Fruit fly (Drosophila melanogaster) whole organism, embryonic: ENCODE measurements around the gene Ret.
A peak's percentile ranks its signal among the peaks of the same experiment; 100 is the strongest.

Source experiments
- Abd-B ChIP-seq: fragments of 200-800 bp; sonication (Bioruptor generic); optimal IDR thresholded peaks from 2 replicates; lab custom pipeline; 2018; ENCODE audit warnings: missing biosample characterization, mild to moderate bottlenecking, missing genetic modification characterization, moderate library complexity
- CG10959 ChIP-seq: fragments of 200-800 bp; sonication (Bioruptor generic); IDR thresholded peaks from 2 replicates; pipeline ENCODE4 v1.3.6; 2022; ENCODE audit warnings: missing biosample characterization, missing genetic modification characterization
- CG11398 ChIP-seq: fragments of 200-800 bp; sonication (Bioruptor generic); optimal IDR thresholded peaks from 2 replicates; lab custom pipeline; 2016; ENCODE audit warnings: missing biosample characterization, missing genetic modification characterization
- CG12219 ChIP-seq: fragments of 200-800 bp; sonication (Bioruptor generic); optimal IDR thresholded peaks from 3 replicates; lab custom pipeline; 2018; ENCODE audit warnings: missing biosample characterization, mild to moderate bottlenecking, missing genetic modification characterization
- CG13624 ChIP-seq: fragments of 200-800 bp; sonication (Bioruptor generic); optimal IDR thresholded peaks from 2 replicates; lab custom pipeline; 2016; ENCODE audit warnings: missing biosample characterization, missing genetic modification characterization
- CG14441 ChIP-seq: fragments of 200-800 bp; sonication (Bioruptor generic); IDR thresholded peaks from 2 replicates; pipeline ENCODE4 v1.3.6; 2022; ENCODE audit warnings: missing biosample characterization, missing genetic modification characterization
- CG15269 ChIP-seq: fragments of 200-800 bp; sonication (Bioruptor generic); optimal IDR thresholded peaks from 2 replicates; lab custom pipeline; 2018; ENCODE audit warnings: missing biosample characterization, mild to moderate bottlenecking, missing genetic modification characterization, moderate library complexity
- CG1529 ChIP-seq: fragments of 200-800 bp; sonication (Bioruptor generic); optimal IDR thresholded peaks from 3 replicates; lab custom pipeline; 2018; ENCODE audit warnings: missing biosample characterization, missing genetic modification characterization
- CG17912 ChIP-seq: fragments of 200-800 bp; sonication (Bioruptor generic); optimal IDR thresholded peaks from 2 replicates; lab custom pipeline; 2018; ENCODE audit warnings: missing biosample characterization, mild to moderate bottlenecking, missing genetic modification characterization
- CG18011 ChIP-seq: fragments of 200-800 bp; sonication (Bioruptor generic); optimal IDR thresholded peaks from 2 replicates; lab custom pipeline; 2017; ENCODE audit warnings: missing biosample characterization, missing genetic modification characterization, mild to moderate bottlenecking, moderate library complexity, missing genotype
- CG2129 ChIP-seq: fragments of 200-800 bp; sonication (Bioruptor generic); IDR thresholded peaks from 2 replicates; pipeline ENCODE4 v1.3.6; 2022; ENCODE audit warnings: missing biosample characterization, missing genetic modification characterization; ENCODE audit not compliant: partially characterized antibody
- CG30020 ChIP-seq: fragments of 200-800 bp; optimal IDR thresholded peaks from 2 replicates; lab custom pipeline; 2019; ENCODE audit warnings: missing biosample characterization, mild to moderate bottlenecking, missing genetic modification characterization, moderate library complexity
- CG4282 ChIP-seq: fragments of 200-800 bp; sonication (Bioruptor generic); optimal IDR thresholded peaks from 2 replicates; lab custom pipeline; 2016; ENCODE audit warnings: missing biosample characterization, missing genetic modification characterization
- CG6683 ChIP-seq: fragments of 200-800 bp; sonication (Bioruptor generic); optimal IDR thresholded peaks from 2 replicates; lab custom pipeline; 2017; ENCODE audit warnings: missing biosample characterization, mild to moderate bottlenecking, missing genetic modification characterization, missing genetic modification reagents
- Camta ChIP-seq: fragments of 200-800 bp; sonication (Bioruptor generic); optimal IDR thresholded peaks from 2 replicates; lab custom pipeline; 2016; ENCODE audit warnings: missing biosample characterization, missing genetic modification characterization
- Chrac-16 ChIP-seq: fragments of 200-800 bp; sonication (Bioruptor generic); optimal IDR thresholded peaks from 3 replicates; lab custom pipeline; 2016; ENCODE audit warnings: missing biosample characterization, missing genetic modification characterization
- Hey ChIP-seq: fragments of 200-800 bp; sonication (Bioruptor generic); optimal IDR thresholded peaks from 3 replicates; lab custom pipeline; 2018; ENCODE audit warnings: missing biosample characterization, mild to moderate bottlenecking, missing genetic modification characterization
- NC2β ChIP-seq: fragments of 200-800 bp; sonication (Bioruptor generic); optimal IDR thresholded peaks from 2 replicates; lab custom pipeline; 2016; ENCODE audit warnings: missing biosample characterization, missing genetic modification characterization
- NFAT ChIP-seq: fragments of 200-800 bp; sonication (Bioruptor generic); IDR thresholded peaks from 2 replicates; pipeline ENCODE4 v1.3.6; 2022; ENCODE audit warnings: missing biosample characterization, missing genetic modification characterization
- NfI ChIP-seq: fragments of 200-800 bp; sonication (Bioruptor generic); optimal IDR thresholded peaks from 3 replicates; lab custom pipeline; 2018; ENCODE audit warnings: missing biosample characterization, mild to moderate bottlenecking, missing genetic modification characterization, moderate library complexity
- Oaz ChIP-seq: fragments of 200-800 bp; sonication (Bioruptor generic); IDR thresholded peaks from 2 replicates; pipeline ENCODE4 v1.3.6; 2022; ENCODE audit warnings: missing biosample characterization, missing genetic modification characterization
- Sin3A ChIP-seq: fragments of >200 bp; optimal IDR thresholded peaks from 2 replicates; lab custom pipeline; 2018
- TFAM ChIP-seq: fragments of 200-800 bp; sonication (Bioruptor generic); optimal IDR thresholded peaks from 2 replicates; lab custom pipeline; 2017; ENCODE audit warnings: missing biosample characterization, missing genetic modification characterization, inconsistent platforms
- al ChIP-seq: fragments of 200-800 bp; sonication (Bioruptor generic); IDR thresholded peaks from 2 replicates; pipeline ENCODE4 v1.3.6; 2022; ENCODE audit warnings: missing biosample characterization, missing genetic modification characterization
- aop ChIP-seq: fragments of 200-800 bp; sonication (Bioruptor generic); IDR thresholded peaks from 2 replicates; pipeline ENCODE4 v1.3.6; 2022; ENCODE audit warnings: missing biosample characterization, missing genetic modification characterization
- ap ChIP-seq: fragments of 200-800 bp; sonication (Bioruptor generic); IDR thresholded peaks from 2 replicates; pipeline ENCODE4 v1.3.6; 2022; ENCODE audit warnings: missing biosample characterization, missing genetic modification characterization
- ara ChIP-seq: fragments of 200-800 bp; sonication (Bioruptor generic); IDR thresholded peaks from 2 replicates; pipeline ENCODE4 v1.3.6; 2022; ENCODE audit warnings: missing biosample characterization, missing genetic modification characterization
- bcd ChIP-seq: fragments of 200-800 bp; sonication (Bioruptor generic); optimal IDR thresholded peaks from 2 replicates; lab custom pipeline; 2017; ENCODE audit warnings: missing biosample characterization, mild to moderate bottlenecking, missing genetic modification characterization
- cad ChIP-seq: fragments of >200 bp; optimal IDR thresholded peaks from 2 replicates; lab custom pipeline; 2017; ENCODE audit warnings: missing biosample characterization, missing genetic modification characterization
- dan ChIP-seq: fragments of 200-800 bp; sonication (Bioruptor generic); IDR thresholded peaks from 2 replicates; pipeline ENCODE4 v1.3.6; 2022; ENCODE audit warnings: missing biosample characterization, missing genetic modification characterization
- dmrt11E ChIP-seq: fragments of 200-800 bp; sonication (Bioruptor generic); optimal IDR thresholded peaks from 3 replicates; lab custom pipeline; 2018; ENCODE audit warnings: missing biosample characterization, mild to moderate bottlenecking, missing genetic modification characterization, moderate library complexity
- dmrt99B ChIP-seq: fragments of 200-800 bp; sonication (Bioruptor generic); optimal IDR thresholded peaks from 2 replicates; lab custom pipeline; 2018; ENCODE audit warnings: missing biosample characterization, mild to moderate bottlenecking, missing genetic modification characterization, moderate library complexity
- emc ChIP-seq: fragments of 200-800 bp; sonication (Bioruptor generic); optimal IDR thresholded peaks from 2 replicates; lab custom pipeline; 2016; ENCODE audit warnings: missing biosample characterization, missing genetic modification characterization
- fd3F ChIP-seq: fragments of 200-800 bp; sonication (Bioruptor generic); optimal IDR thresholded peaks from 2 replicates; lab custom pipeline; 2018; ENCODE audit warnings: missing biosample characterization, mild to moderate bottlenecking, missing genetic modification characterization, moderate library complexity
- fu2 ChIP-seq: fragments of 200-800 bp; sonication (Bioruptor generic); optimal IDR thresholded peaks from 2 replicates; lab custom pipeline; 2016; ENCODE audit warnings: missing biosample characterization, missing genetic modification characterization
- gt ChIP-seq: fragments of 200-800 bp; sonication (Bioruptor generic); IDR thresholded peaks from 2 replicates; pipeline ENCODE4 v1.3.6; 2022; ENCODE audit warnings: missing biosample characterization, missing genetic modification characterization
- hkb ChIP-seq, 2 experiments: fragments of 200-800 bp in 1 of 2; fragments of >200 bp in 1 of 2; sonication (Bioruptor generic) in 1 of 2; IDR thresholded peaks in 1 of 2; optimal IDR thresholded peaks in 1 of 2; 2 replicates each; pipeline versions ENCODE4 v1.3.6 to Lab custom; 2017 to 2022; ENCODE audit warnings: missing biosample characterization in 1 of 2, missing genetic modification characterization in 1 of 2
- jing ChIP-seq: fragments of 200-800 bp; sonication (Bioruptor generic); optimal IDR thresholded peaks from 2 replicates; lab custom pipeline; 2018; ENCODE audit warnings: missing biosample characterization, mild to moderate bottlenecking, missing genetic modification characterization
- nom ChIP-seq: fragments of 200-800 bp; sonication (Bioruptor generic); optimal IDR thresholded peaks from 2 replicates; lab custom pipeline; 2017; ENCODE audit warnings: missing biosample characterization, missing genetic modification characterization, mild to moderate bottlenecking, moderate library complexity, missing genetic modification reagents
- pan ChIP-seq, 4 experiments: fragments of >200 bp in 3 of 4; fragments of 200-800 bp in 1 of 4; sonication (Bioruptor generic) in 1 of 4; optimal IDR thresholded peaks in 3 of 4; IDR thresholded peaks in 1 of 4; 2 replicates each; pipeline versions ENCODE4 v1.3.6 to Lab custom; 2017 to 2022; ENCODE audit warnings: missing biosample characterization in 2 of 4, missing genetic modification characterization in 2 of 4, mixed read lengths in 1 of 4
- pb ChIP-seq: fragments of 200-800 bp; sonication (Bioruptor generic); optimal IDR thresholded peaks from 3 replicates; lab custom pipeline; 2016; ENCODE audit warnings: missing biosample characterization, missing genetic modification characterization
- prd ChIP-seq, 3 experiments: fragments of >200 bp in 2 of 3; fragments of 200-800 bp in 1 of 3; sonication (Bioruptor generic) in 1 of 3; optimal IDR thresholded peaks in 2 of 3; IDR thresholded peaks in 1 of 3; 2 replicates in 2 of 3; 3 replicates in 1 of 3; pipeline versions ENCODE4 v1.3.6 to Lab custom; 2017 to 2022; ENCODE audit warnings: missing biosample characterization in 1 of 3, missing genetic modification characterization in 1 of 3
- run ChIP-seq: fragments of 200-800 bp; sonication (Bioruptor generic); optimal IDR thresholded peaks from 3 replicates; lab custom pipeline; 2018; ENCODE audit warnings: missing biosample characterization, mild to moderate bottlenecking, missing genetic modification characterization
- sens-2 ChIP-seq: fragments of 200-800 bp; sonication (Bioruptor generic); IDR thresholded peaks from 2 replicates; pipeline ENCODE4 v1.3.6; 2022; ENCODE audit warnings: missing biosample characterization, missing genetic modification characterization
- sqz ChIP-seq: fragments of 200-800 bp; sonication (Bioruptor generic); optimal IDR thresholded peaks from 3 replicates; lab custom pipeline; 2018; ENCODE audit warnings: missing biosample characterization, mild to moderate bottlenecking, missing genetic modification characterization
- ssp ChIP-seq: fragments of 200-800 bp; sonication (Bioruptor generic); IDR thresholded peaks from 2 replicates; pipeline ENCODE4 v1.3.6; 2022; ENCODE audit warnings: missing biosample characterization, missing genetic modification characterization
- tap ChIP-seq: fragments of 200-800 bp; optimal IDR thresholded peaks from 3 replicates; lab custom pipeline; 2019; ENCODE audit warnings: missing biosample characterization, mild to moderate bottlenecking, missing genetic modification characterization, moderate library complexity
- tio ChIP-seq: fragments of 200-800 bp; sonication (Bioruptor generic); optimal IDR thresholded peaks from 2 replicates; lab custom pipeline; 2017; ENCODE audit warnings: missing biosample characterization, missing genetic modification characterization, inconsistent platforms
- z ChIP-seq: fragments of 200-800 bp; sonication (Bioruptor generic); IDR thresholded peaks from 3 replicates; pipeline ENCODE4 v1.3.6; 2022; ENCODE audit warnings: missing biosample characterization, missing genetic modification characterization
- zen ChIP-seq: fragments of 200-800 bp; sonication (Bioruptor generic); optimal IDR thresholded peaks from 3 replicates; lab custom pipeline; 2018; ENCODE audit warnings: missing biosample characterization, mild to moderate bottlenecking, missing genetic modification characterization, moderate library complexity

Gene Ret

DNA sequence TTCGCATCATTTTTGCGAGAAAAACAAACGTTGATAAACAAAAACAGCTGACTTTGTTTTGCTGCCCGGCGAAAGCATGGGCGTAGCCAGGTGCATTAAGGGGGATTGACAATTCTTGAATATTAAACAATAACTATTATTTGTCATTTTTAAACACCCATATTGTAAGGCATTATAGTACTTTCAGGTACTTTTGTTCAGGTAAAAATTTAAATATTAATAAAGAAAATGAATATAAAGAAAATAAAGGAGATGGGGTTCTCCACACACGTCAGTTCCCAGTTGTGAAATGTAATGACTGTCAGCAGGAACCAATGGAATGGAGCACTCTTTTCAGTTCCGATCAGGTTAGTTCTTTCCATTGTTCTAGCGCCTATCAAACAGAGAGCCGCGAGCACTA, 40.0 kb downstream of the Ret start, which contains the start of the genes Coq3 and Pld3 (continued):
- no peak for TF ChIP-seq cad
- TF ChIP-seq bcd (GFP tag; lab: Kevin White, UChicago) = peak; percentile 80
- TF ChIP-seq NFAT (GFP tag; lab: Robert Waterston, UW) = peak; percentile 80
- peak; percentile 72 for TF ChIP-seq zen (tag; lab: Kevin White, UChicago)
- TF ChIP-seq nom (GFP tag; lab: Kevin White, UChicago) = peak; percentile 86
- peak; percentile 66 for TF ChIP-seq fd3F
- peak; percentile 81 for TF ChIP-seq sens-2 (GFP tag; lab: Robert Waterston, UW)
- TF ChIP-seq Sin3A (lab: Kevin White, UChicago) = no peak
- no peak for TF ChIP-seq CG4282
- peak; percentile 56 for TF ChIP-seq CG12219
- TF ChIP-seq prd (optimal IDR thresholded peaks at IDR 0.05; lab: Kevin White, UChicago) = no peak
- TF ChIP-seq prd (GFP tag; IDR thresholded peaks at IDR 0.05; lab: Robert Waterston, UW) = peak; percentile 85
- TF ChIP-seq Oaz = 0 out of 2 replicates have a peak, but pooled peaks have one; percentile 20
- no peak for TF ChIP-seq CG11398
- peak; percentile 48 for TF ChIP-seq ssp (GFP tag; lab: Robert Waterston, UW)
- peak; percentile 59 for TF ChIP-seq Camta (GFP tag; lab: Kevin White, UChicago)
- peak; percentile 84 for TF ChIP-seq NfI (GFP tag; lab: Kevin White, UChicago)
- peak; percentile 77 for TF ChIP-seq tio
- no peak for TF ChIP-seq z (GFP tag; lab: Robert Waterston, UW)
- peak; percentile 76 for TF ChIP-seq Chrac-16 (GFP tag; lab: Kevin White, UChicago)
- TF ChIP-seq CG15269 = peak; percentile 84
- TF ChIP-seq CG30020 (tag; lab: Kevin White, UChicago) = peak; percentile 90
- TF ChIP-seq aop (GFP tag; lab: Robert Waterston, UW) = peak; percentile 63; the same call in 1 of the 2 replicates
- no peak for TF ChIP-seq pan (optimal IDR thresholded peaks at IDR 0.05; lab: Kevin White, UChicago)
- TF ChIP-seq pan (GFP tag; optimal IDR thresholded peaks at IDR 0.05 in 1 of 2, IDR thresholded peaks at IDR 0.05 in 1 of 2) = peak in 1 of 2 experiments; percentile 84
- TF ChIP-seq CG14441 = peak; percentile 76
- TF ChIP-seq ap (GFP tag; lab: Robert Waterston, UW) = 0 out of 2 replicates have a peak, but pooled peaks have one; percentile 19
- peak; percentile 65 for TF ChIP-seq CG1529 (GFP tag; lab: Kevin White, UChicago)
- TF ChIP-seq al (GFP tag; lab: Robert Waterston, UW) = peak; percentile 61
- peak; percentile 35 for TF ChIP-seq CG17912
- TF ChIP-seq dmrt11E (tag; lab: Kevin White, UChicago) = peak; percentile 68
- no peak for TF ChIP-seq hkb (optimal IDR thresholded peaks at IDR 0.05; lab: Kevin White, UChicago)
- peak; percentile 88 for TF ChIP-seq hkb (GFP tag; IDR thresholded peaks at IDR 0.05; lab: Robert Waterston, UW)
- peak; percentile 79 for TF ChIP-seq ara
- no peak for TF ChIP-seq gt
- no peak for TF ChIP-seq emc
- TF ChIP-seq NC2β (GFP tag; lab: Kevin White, UChicago) = peak; percentile 60
- peak; percentile 46 for TF ChIP-seq CG10959 (GFP tag; lab: Robert Waterston, UW)
- TF ChIP-seq Hey (tag; lab: Kevin White, UChicago) = no peak
- TF ChIP-seq pb = no peak
- peak; percentile 46 for TF ChIP-seq run (tag; lab: Kevin White, UChicago)
- TF ChIP-seq fu2 (GFP tag; lab: Kevin White, UChicago) = peak; percentile 58
- peak; percentile 86 for TF ChIP-seq dmrt99B (tag; lab: Kevin White, UChicago)
- TF ChIP-seq jing = no peak
- peak; percentile 60 for TF ChIP-seq Abd-B (GFP tag; lab: Kevin White, UChicago)
- TF ChIP-seq CG18011 = peak; percentile 76
- no peak for TF ChIP-seq dan (GFP tag; lab: Robert Waterston, UW)
- no peak for TF ChIP-seq sqz (GFP tag; lab: Kevin White, UChicago)
- peak; percentile 69 for TF ChIP-seq CG13624 (GFP tag; lab: Kevin White, UChicago)
- no peak for TF ChIP-seq TFAM
- TF ChIP-seq CG2129 (GFP tag; lab: Robert Waterston, UW) = no peak
- TF ChIP-seq tap (tag; lab: Kevin White, UChicago) = peak; percentile 72
- TF ChIP-seq CG6683 (GFP tag; lab: Kevin White, UChicago) = peak; percentile 66
